Fruit fly (Drosophila melanogaster): Measurements from ENCODE around the gene sl.
A peak's percentile ranks its signal among the peaks of the same experiment; 100 is the strongest.

The sl gene

DNA sequence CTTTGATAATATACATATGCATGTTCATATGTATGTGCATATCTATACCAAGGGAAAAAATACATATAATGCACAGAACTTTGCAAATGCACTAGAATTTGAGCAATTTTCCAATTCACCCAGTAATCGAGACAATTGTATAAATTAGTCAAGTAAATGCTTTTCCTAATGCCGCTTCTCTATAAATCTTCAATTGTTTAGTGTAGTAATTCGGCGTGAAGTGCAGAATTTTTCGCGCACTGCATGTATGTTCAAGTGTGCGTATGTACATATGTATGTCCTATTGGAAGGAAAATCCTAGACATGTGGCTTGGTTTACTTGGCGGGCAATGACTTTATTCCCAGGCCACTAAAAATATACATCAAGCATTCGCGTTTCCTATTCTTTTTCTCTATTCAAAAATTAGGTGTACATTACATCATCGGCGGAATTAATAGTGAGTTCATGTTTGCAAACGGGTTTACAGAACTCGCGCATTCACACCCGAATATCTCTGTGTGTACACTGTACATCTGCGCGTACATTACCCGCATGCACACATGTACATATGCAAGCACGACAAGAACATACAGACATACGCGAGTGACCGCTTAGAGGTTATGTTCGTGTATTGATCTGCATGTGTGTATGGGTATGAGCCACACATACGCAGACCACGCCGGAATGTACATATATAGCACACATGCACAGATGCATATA lies 31.1 kb upstream of the sl start (continued):
- TF ChIP-seq Sox102F (GFP tag; optimal IDR thresholded peaks at IDR 0.05) (no peak), CG43689 (GFP tag; IDR thresholded peaks at IDR 0.05) (no peak), bowl (GFP tag; IDR thresholded peaks at IDR 0.05) (no peak), gce (GFP tag; IDR thresholded peaks at IDR 0.05) (no peak), CG18764 (GFP tag; optimal IDR thresholded peaks at IDR 0.05) (no peak), CG12104 (GFP tag; optimal IDR thresholded peaks at IDR 0.05) (no peak), fd96Cb (tag; optimal IDR thresholded peaks at IDR 0.05) (no peak), sug (tag; optimal IDR thresholded peaks at IDR 0.05) (peak; percentile 58), jumu (GFP tag; optimal IDR thresholded peaks at IDR 0.05) (no peak), CG3995 (GFP tag; optimal IDR thresholded peaks at IDR 0.05) (no peak), pb (GFP tag; optimal IDR thresholded peaks at IDR 0.05) (no peak), cato (GFP tag; optimal IDR thresholded peaks at IDR 0.05; ENCODE audit: borderline replicate concordance) (no peak), onecut (GFP tag; IDR thresholded peaks at IDR 0.05) (peak; percentile 78), dysf (GFP tag; IDR thresholded peaks at IDR 0.05) (no peak), Fer1 (GFP tag; optimal IDR thresholded peaks at IDR 0.05) (no peak), Vsx1 (GFP tag; optimal IDR thresholded peaks at IDR 0.05) (no peak), fd64A (GFP tag; optimal IDR thresholded peaks at IDR 0.05) (no peak), wek (GFP tag; optimal IDR thresholded peaks at IDR 0.05) (peak; percentile 44), nom (GFP tag; optimal IDR thresholded peaks at IDR 0.05) (peak; percentile 19), CG13894 (tag; optimal IDR thresholded peaks at IDR 0.05) (peak; percentile 34), CG18476 (GFP tag; optimal IDR thresholded peaks at IDR 0.05) (no peak), gsb (GFP tag; IDR thresholded peaks at IDR 0.05) (no peak), ash1 (GFP tag; optimal IDR thresholded peaks at IDR 0.05) (no peak), H2.0 (GFP tag; IDR thresholded peaks at IDR 0.05) (no peak), Fer3 (tag; optimal IDR thresholded peaks at IDR 0.05) (no peak), Sry-β (GFP tag; optimal IDR thresholded peaks at IDR 0.05) (no peak), Dbx (GFP tag; IDR thresholded peaks at IDR 0.05) (peak; percentile 21; the same call in 1 of the 3 replicates), zfh2 (GFP tag; optimal IDR thresholded peaks at IDR 0.05) (no peak), eyg (GFP tag; optimal IDR thresholded peaks at IDR 0.05) (no peak), CG15269 (tag; optimal IDR thresholded peaks at IDR 0.05) (no peak), sim (GFP tag; IDR thresholded peaks at IDR 0.05) (no peak), chn (GFP tag; optimal IDR thresholded peaks at IDR 0.05) (no peak), chinmo (GFP tag; IDR thresholded peaks at IDR 0.05; ENCODE audit: partially characterized antibody) (peak; percentile 99), Bgb (GFP tag; IDR thresholded peaks at IDR 0.05; ENCODE audit: partially characterized antibody) (peak; percentile 49; the same call in 1 of the 2 replicates), Aef1 (GFP tag; IDR thresholded peaks at IDR 0.05) (no peak), dm (GFP tag; optimal IDR thresholded peaks at IDR 0.05) (peak; percentile 71), CG12219 (GFP tag; optimal IDR thresholded peaks at IDR 0.05) (no peak), tap (tag; optimal IDR thresholded peaks at IDR 0.05) (no peak), NK7.1 (GFP tag; optimal IDR thresholded peaks at IDR 0.05) (no peak), CG17802 (tag; optimal IDR thresholded peaks at IDR 0.05) (no peak), HLH54F (GFP tag; optimal IDR thresholded peaks at IDR 0.05) (no peak), CG11560 (tag; IDR thresholded peaks at IDR 0.05) (no peak), NfI (GFP tag; optimal IDR thresholded peaks at IDR 0.05) (no peak), CG1832 (GFP tag; optimal IDR thresholded peaks at IDR 0.05) (no peak), CG8944 (GFP tag; optimal IDR thresholded peaks at IDR 0.05) (no peak), CG18599 (GFP tag; optimal IDR thresholded peaks at IDR 0.05) (no peak), CG7786 (GFP tag; optimal IDR thresholded peaks at IDR 0.05) (no peak), Nf-YB (GFP tag; optimal IDR thresholded peaks at IDR 0.05) (no peak), ro (GFP tag; IDR thresholded peaks at IDR 0.05) (no peak), ap (GFP tag; IDR thresholded peaks at IDR 0.05) (no peak), so (GFP tag; IDR thresholded peaks at IDR 0.05) (no peak)

Measured in whole organism, embryonic.